Fruit fly (Drosophila melanogaster): ENCODE data around the gene alpha-Man-Ia.

DNA sequence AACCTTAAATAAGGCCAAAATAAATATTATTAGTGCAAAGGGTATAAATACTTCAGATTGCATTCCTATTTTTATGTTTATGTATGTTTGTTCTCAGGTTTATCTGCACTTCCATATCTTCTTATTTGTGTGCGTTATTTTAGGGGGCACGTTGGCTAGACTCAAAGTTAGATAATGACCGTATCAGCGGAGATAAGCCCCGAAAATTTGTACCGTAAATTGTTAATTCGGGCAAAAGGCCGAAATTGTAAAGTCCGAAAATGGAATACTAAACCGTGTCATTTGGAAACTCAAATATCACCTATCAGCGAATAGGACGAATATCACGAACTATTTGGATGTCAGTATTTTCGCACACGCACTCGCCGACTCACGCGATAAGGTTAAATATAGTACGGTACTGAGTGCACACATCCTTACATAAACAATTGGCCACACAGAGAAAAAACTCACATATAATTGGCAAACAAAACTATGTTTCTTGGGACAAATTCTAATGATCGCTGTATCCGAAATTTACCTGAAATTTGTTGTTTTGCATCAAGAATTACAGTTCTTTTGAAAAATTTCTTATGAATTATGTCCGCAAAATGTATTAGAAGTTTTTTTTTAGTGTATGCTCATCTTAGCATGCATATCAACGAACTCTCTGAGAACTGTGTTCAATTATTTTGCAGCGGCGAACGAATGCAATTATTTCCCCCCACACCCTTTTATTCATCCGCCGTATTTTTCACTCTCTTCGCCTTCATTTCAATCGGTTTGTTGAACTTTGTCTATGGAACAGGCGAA is 62.4 kb downstream of the alpha-Man-Ia start, which contains the start of gene Hk:
- TF ChIP-seq CG12768 (GFP tag; optimal IDR thresholded peaks at IDR 0.05), result peak; percentile 44
- peak; percentile 71 for TF ChIP-seq kay (GFP tag; ENCODE audit: borderline replicate concordance)
- peak; percentile 68 for TF ChIP-seq tj (GFP tag; optimal IDR thresholded peaks at IDR 0.05)
- peak; percentile 40 for TF ChIP-seq toe (GFP tag; optimal IDR thresholded peaks at IDR 0.05)
- TF ChIP-seq CG7045 (GFP tag; optimal IDR thresholded peaks at IDR 0.05), result peak; percentile 78
